Fruit fly (Drosophila melanogaster) whole organism, wandering third instar larva: ENCODE results near the gene cav.

Experiments used
- HLH106 ChIP-seq: fragments of 200-800 bp; optimal IDR thresholded peaks from 3 replicates; lab custom pipeline; 2019; ENCODE audit warnings: missing biosample characterization, mild to moderate bottlenecking, missing genetic modification characterization, moderate library complexity
- Hnf4 ChIP-seq: fragments of 200-800 bp; sonication (Bioruptor generic); optimal IDR thresholded peaks from 2 replicates; lab custom pipeline; 2016; ENCODE audit warnings: missing biosample characterization, mild to moderate bottlenecking, missing genetic modification characterization
- br ChIP-seq: fragments of 200-800 bp; sonication (Bioruptor generic); optimal IDR thresholded peaks from 2 replicates; lab custom pipeline; 2016; ENCODE audit warnings: missing biosample characterization, missing genetic modification characterization
- foxo ChIP-seq, 2 experiments: fragments of 200-800 bp; sonication (Bioruptor generic); optimal IDR thresholded peaks; 2 replicates in 1 of 2; 3 replicates in 1 of 2; lab custom pipeline; 2016 to 2017; ENCODE audit warnings: missing biosample characterization in 2 of 2, missing genetic modification characterization in 2 of 2
- h ChIP-seq: fragments of 200-800 bp; sonication (Bioruptor generic); optimal IDR thresholded peaks from 3 replicates; lab custom pipeline; 2016; ENCODE audit warnings: missing biosample characterization, mild to moderate bottlenecking, missing genetic modification characterization
- sage ChIP-seq: fragments of 200-800 bp; sonication (Bioruptor generic); optimal IDR thresholded peaks from 2 replicates; lab custom pipeline; 2016; ENCODE audit warnings: missing biosample characterization, mild to moderate bottlenecking, missing genetic modification characterization
- woc ChIP-seq: sonication (Bioruptor generic); optimal IDR thresholded peaks from 2 replicates; lab custom pipeline; 2016; ENCODE audit warnings: missing biosample characterization, mild to moderate bottlenecking, missing genetic modification characterization

DNA sequence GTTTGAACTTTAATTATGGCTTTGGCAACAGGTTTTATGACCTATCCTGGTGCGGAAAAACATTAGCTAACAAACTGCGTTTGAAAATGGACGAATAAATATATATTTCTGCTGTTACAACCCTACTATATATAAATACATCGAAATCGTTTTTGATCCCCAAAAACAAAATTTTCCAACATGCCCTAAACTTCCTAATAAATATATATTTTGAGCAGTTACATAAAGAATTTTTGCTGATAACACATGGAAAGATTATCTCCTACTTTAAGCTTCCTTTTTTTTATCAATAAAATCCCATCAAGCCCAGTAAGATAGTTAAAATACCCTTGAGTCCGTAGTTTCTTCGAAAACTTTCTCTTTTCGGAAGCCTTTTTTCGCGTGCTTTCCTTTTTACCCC, 1.8 kb upstream of the cav start:
- TF ChIP-seq br (GFP tag; lab: Kevin White, UChicago) (no peak), woc (GFP tag; lab: Kevin White, UChicago) (no peak), sage (GFP tag; lab: Kevin White, UChicago) (no peak), HLH106 (tag; lab: Kevin White, UChicago) (no peak), h (GFP tag; lab: Kevin White, UChicago) (no peak), foxo (GFP tag; optimal IDR thresholded peaks at IDR 0.05; lab: Kevin White, UChicago) (no peak), Hnf4 (GFP tag; lab: Kevin White, UChicago) (no peak)
